Worm (Caenorhabditis elegans): Measurements from ENCODE around the gene F39H12.3.

DNA sequence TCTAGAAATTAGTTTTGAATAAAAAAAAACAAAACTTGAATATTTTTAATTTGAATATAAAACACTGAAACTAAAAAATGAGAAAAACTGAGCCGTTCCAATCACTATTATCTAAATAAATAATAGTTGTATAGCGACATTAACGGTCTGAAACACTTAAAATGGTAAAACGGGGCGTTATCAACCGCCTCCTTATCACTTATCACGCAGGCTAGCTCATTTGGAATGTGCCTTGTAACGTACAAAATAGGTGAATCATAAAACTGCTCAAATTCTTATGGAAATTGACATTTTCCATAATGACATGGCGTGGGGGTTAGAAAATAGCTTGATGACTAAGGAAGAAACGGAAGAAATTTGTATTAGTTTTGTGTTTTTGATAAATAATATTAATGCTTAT is 25.4 kb downstream of the F39H12.3 start, which contains the start of gene ifd-2:
- no peak for TF ChIP-seq ama-1 (optimal IDR thresholded peaks at IDR 0.05)
- TF ChIP-seq hnd-1 (tag; optimal IDR thresholded peaks at IDR 0.05) = no peak
- TF ChIP-seq flt-1 (GFP tag; IDR thresholded peaks at IDR 0.05) = no peak
- TF ChIP-seq hmg-4 (GFP tag; optimal IDR thresholded peaks at IDR 0.05) = no peak
- TF ChIP-seq F13C5.2 (tag; optimal IDR thresholded peaks at IDR 0.05) = no peak
- no peak for TF ChIP-seq sea-1 (GFP tag; conservative IDR thresholded peaks at IDR 0.05)
- TF ChIP-seq scrt-1 (GFP tag; IDR thresholded peaks at IDR 0.05) = no peak
- TF ChIP-seq hmbx-1 (tag; optimal IDR thresholded peaks at IDR 0.05) = no peak
- TF ChIP-seq ceh-36 (tag; optimal IDR thresholded peaks at IDR 0.05) = no peak
- no peak for TF ChIP-seq tbx-37 (GFP tag; conservative IDR thresholded peaks at IDR 0.05)
